Worm (Caenorhabditis elegans) whole organism, L3 larva: ENCODE measurements around the gene picd-1.

ENCODE experiments used
- ceh-9 ChIP-seq: sonication (generic microtip); optimal IDR thresholded peaks from 2 replicates; lab custom pipeline; 2018; ENCODE audit warnings: missing biosample characterization, missing genetic modification characterization
- unc-62 ChIP-seq: fragments of 150-350 bp; sonication (generic microtip); optimal IDR thresholded peaks from 4 replicates; lab custom pipeline; 2014; ENCODE audit warnings: missing biosample characterization, missing genetic modification reagents, missing genetic modification characterization
- ztf-4 ChIP-seq: fragments of 150-350 bp; optimal IDR thresholded peaks from 2 replicates; lab custom pipeline; 2014; ENCODE audit warnings: missing biosample characterization, missing genetic modification characterization

DNA sequence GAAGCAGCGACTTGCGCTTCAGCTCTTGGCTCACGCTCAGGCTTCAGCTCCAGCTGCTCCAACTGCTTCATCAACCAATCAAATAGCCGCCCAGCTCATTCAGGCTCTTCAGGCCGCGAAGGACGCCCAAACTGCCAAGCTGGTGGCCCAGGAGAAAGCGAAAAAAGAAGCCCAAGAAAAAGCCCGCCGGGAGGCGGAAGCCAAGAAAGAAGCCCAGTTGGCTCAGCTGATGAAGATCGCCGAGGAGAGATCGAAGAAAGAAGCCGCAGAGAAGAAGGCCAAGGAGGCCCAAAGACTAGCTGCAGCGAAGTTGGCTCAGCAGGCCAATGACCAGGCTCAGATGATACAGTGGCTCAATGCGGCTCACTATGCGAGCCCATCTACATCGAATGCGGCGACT, 11.6 kb downstream of the picd-1 start:
- TF ChIP-seq ceh-9 (tag; lab: Kevin White, UChicago) (no peak), ztf-4 (tag; lab: Kevin White, UChicago) (no peak), unc-62 (GFP tag; lab: Kevin White, UChicago) (no peak)
